Fruit fly (Drosophila melanogaster): ENCODE data around the gene CG34299.
A peak's percentile ranks its signal among the peaks of the same experiment; 100 is the strongest.

Gene CG34299

DNA sequence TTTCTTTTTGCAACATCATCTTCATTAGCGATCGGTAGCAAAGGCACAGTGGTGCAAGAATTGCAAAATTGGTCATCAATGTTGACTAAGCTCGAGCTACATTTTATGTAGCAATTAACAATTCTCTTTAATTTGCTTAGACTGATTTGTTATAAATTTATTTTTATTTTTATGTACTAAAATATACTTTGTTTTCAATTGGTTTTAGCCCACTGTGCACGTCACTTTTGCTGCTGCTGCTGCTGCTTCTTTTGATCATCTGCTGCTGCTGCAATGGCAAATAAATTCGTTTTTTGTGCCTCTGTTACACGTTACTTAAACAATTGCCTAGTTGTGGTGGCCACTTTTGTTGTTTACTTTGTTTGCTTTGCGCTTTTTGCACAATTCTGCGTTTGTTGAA, 46.7 kb downstream of the CG34299 start (continued):
- TF ChIP-seq vfl (GFP tag; optimal IDR thresholded peaks at IDR 0.05) (peak; percentile 53), H2.0 (GFP tag; IDR thresholded peaks at IDR 0.05) (peak; percentile 87), CG5953 (GFP tag; IDR thresholded peaks at IDR 0.05) (peak; percentile 53), CG11560 (tag; IDR thresholded peaks at IDR 0.05) (peak; percentile 53; the same call in 1 of the 3 replicates), Asciz (GFP tag; optimal IDR thresholded peaks at IDR 0.05) (peak; percentile 82), CG17385 (GFP tag; optimal IDR thresholded peaks at IDR 0.05) (peak; percentile 60), CG34224 (GFP tag; IDR thresholded peaks at IDR 0.05; ENCODE audit: partially characterized antibody) (no peak), CG2889 (GFP tag; IDR thresholded peaks at IDR 0.05) (peak; percentile 85), jigr1 (GFP tag; IDR thresholded peaks at IDR 0.05) (peak; percentile 59; the same call in 2 of the 3 replicates), CG18619 (GFP tag; optimal IDR thresholded peaks at IDR 0.05) (peak; percentile 65), pros (GFP tag; optimal IDR thresholded peaks at IDR 0.05) (no peak), inv (GFP tag; IDR thresholded peaks at IDR 0.05; ENCODE audit: partially characterized antibody) (no peak), tap (tag; optimal IDR thresholded peaks at IDR 0.05) (peak; percentile 77), klu (GFP tag; IDR thresholded peaks at IDR 0.05) (peak; percentile 46; the same call in 1 of the 2 replicates), CG1233 (GFP tag; optimal IDR thresholded peaks at IDR 0.05) (no peak), CoRest (tag; optimal IDR thresholded peaks at IDR 0.05) (peak; percentile 79), ac (GFP tag; optimal IDR thresholded peaks at IDR 0.05) (peak; percentile 53), slbo (GFP tag; IDR thresholded peaks at IDR 0.05) (peak; percentile 86), pb (GFP tag; optimal IDR thresholded peaks at IDR 0.05) (peak; percentile 9), CG10321 (GFP tag; IDR thresholded peaks at IDR 0.05) (peak; percentile 63; the same call in 1 of the 2 replicates), crc (GFP tag; optimal IDR thresholded peaks at IDR 0.05) (no peak), Antp (GFP tag; optimal IDR thresholded peaks at IDR 0.05) (peak; percentile 19), mirr (GFP tag; optimal IDR thresholded peaks at IDR 0.05) (no peak), Fer1 (GFP tag; optimal IDR thresholded peaks at IDR 0.05) (peak; percentile 45), az2 (GFP tag; optimal IDR thresholded peaks at IDR 0.05) (peak; percentile 80), nom (GFP tag; optimal IDR thresholded peaks at IDR 0.05) (peak; percentile 80), Spps (tag; optimal IDR thresholded peaks at IDR 0.05) (peak; percentile 51), ara (GFP tag; IDR thresholded peaks at IDR 0.05) (peak; percentile 90), CG10462 (GFP tag; optimal IDR thresholded peaks at IDR 0.05) (peak; percentile 56), gro (GFP tag; optimal IDR thresholded peaks at IDR 0.05) (peak; percentile 1), CG10654 (GFP tag; optimal IDR thresholded peaks at IDR 0.05) (peak; percentile 68), Kr (GFP tag; optimal IDR thresholded peaks at IDR 0.05) (no peak), pnt (GFP tag; optimal IDR thresholded peaks at IDR 0.05) (peak; percentile 50), gt (GFP tag; IDR thresholded peaks at IDR 0.05) (peak; percentile 63), CG8359 (GFP tag; optimal IDR thresholded peaks at IDR 0.05; ENCODE audit: borderline replicate concordance) (peak; percentile 69), lilli (GFP tag; optimal IDR thresholded peaks at IDR 0.05) (peak; percentile 75), CG4707 (GFP tag; optimal IDR thresholded peaks at IDR 0.05) (peak; percentile 55), Optix (GFP tag; IDR thresholded peaks at IDR 0.05) (peak; percentile 65; the same call in 2 of the 3 replicates), CG3995 (GFP tag; optimal IDR thresholded peaks at IDR 0.05) (no peak), CG1024 (GFP tag; IDR thresholded peaks at IDR 0.05) (peak; percentile 79), CG10543 (GFP tag; optimal IDR thresholded peaks at IDR 0.05) (no peak), CG10209 (GFP tag; optimal IDR thresholded peaks at IDR 0.05) (peak; percentile 81), sima (GFP tag; optimal IDR thresholded peaks at IDR 0.05) (no peak), CG3838 (GFP tag; optimal IDR thresholded peaks at IDR 0.05) (peak; percentile 29), shn (GFP tag; optimal IDR thresholded peaks at IDR 0.05) (no peak), da (GFP tag; optimal IDR thresholded peaks at IDR 0.05) (no peak), Jarid2 (GFP tag; optimal IDR thresholded peaks at IDR 0.05) (peak; percentile 39), tio (GFP tag; optimal IDR thresholded peaks at IDR 0.05) (peak; percentile 76), CG16813 (GFP tag; IDR thresholded peaks at IDR 0.05; ENCODE audit: partially characterized antibody) (0 out of 3 replicates have a peak, but pooled peaks have one; percentile 14), wdn (GFP tag; IDR thresholded peaks at IDR 0.05) (peak; percentile 64), corto (GFP tag; optimal IDR thresholded peaks at IDR 0.05) (peak; percentile 83)

Data from whole organism, embryonic.